In genomic region chrII:13908592-13908991, ce11 we compare ENCODE assay signal across 1 worm cellular context.
TF ChIP-seq lines count a peak whose summit lies in the region.

Gene citk-1 (plus strand): TSS chrII:13908914.

TF ChIP-seq in whole organism, late embryonic, 69 proteins besides CTCF, POLR2A, EP300 and RAD21 (continued from another document):
- no peak for TF ChIP-seq pros-1 (tag; optimal IDR thresholded peaks at IDR 0.05; lab: Kevin White, UChicago)
- TF ChIP-seq hlh-15 (tag; optimal IDR thresholded peaks at IDR 0.05; lab: Kevin White, UChicago): no peak
- no peak for TF ChIP-seq ahr-1 (tag; optimal IDR thresholded peaks at IDR 0.05; lab: Kevin White, UChicago)
- no peak for TF ChIP-seq ttx-3 (tag; optimal IDR thresholded peaks at IDR 0.05; lab: Kevin White, UChicago)
- no peak for TF ChIP-seq syd-9 (tag; optimal IDR thresholded peaks at IDR 0.05; lab: Kevin White, UChicago)
- no peak for TF ChIP-seq sox-2 (GFP tag; IDR thresholded peaks at IDR 0.05; lab: Robert Waterston, UW)
- TF ChIP-seq unc-86 (tag; optimal IDR thresholded peaks at IDR 0.05; lab: Kevin White, UChicago): no peak
- no peak for TF ChIP-seq gmeb-2 (tag; optimal IDR thresholded peaks at IDR 0.05; lab: Kevin White, UChicago)
- no peak for TF ChIP-seq che-1 (tag; optimal IDR thresholded peaks at IDR 0.05; lab: Kevin White, UChicago)
- peak; percentile 6 for TF ChIP-seq sox-4 (tag; optimal IDR thresholded peaks at IDR 0.05; lab: Kevin White, UChicago)
- TF ChIP-seq ceh-30 (tag; optimal IDR thresholded peaks at IDR 0.05; lab: Kevin White, UChicago): no peak
- no peak for TF ChIP-seq npax-4 (tag; optimal IDR thresholded peaks at IDR 0.05; lab: Kevin White, UChicago)
- TF ChIP-seq pag-3 (tag; optimal IDR thresholded peaks at IDR 0.05; lab: Kevin White, UChicago; ENCODE audit: borderline replicate concordance): no peak
- peak; percentile 22 for TF ChIP-seq ceh-34 (tag; optimal IDR thresholded peaks at IDR 0.05; lab: Kevin White, UChicago)
- TF ChIP-seq mec-3 (tag; optimal IDR thresholded peaks at IDR 0.05; lab: Kevin White, UChicago; ENCODE audit: borderline replicate concordance): no peak
- TF ChIP-seq C38D4.7 (GFP tag; optimal IDR thresholded peaks at IDR 0.05; lab: Kevin White, UChicago): no peak
- no peak for TF ChIP-seq lin-11 (tag; optimal IDR thresholded peaks at IDR 0.05; lab: Kevin White, UChicago)
- no peak for TF ChIP-seq ztf-16 (tag; optimal IDR thresholded peaks at IDR 0.05; lab: Kevin White, UChicago)
- no peak for TF ChIP-seq fax-1 (tag; optimal IDR thresholded peaks at IDR 0.05; lab: Kevin White, UChicago)
- TF ChIP-seq ets-4 (tag; optimal IDR thresholded peaks at IDR 0.05; lab: Kevin White, UChicago): no peak
- no peak for TF ChIP-seq hlh-13 (GFP tag; optimal IDR thresholded peaks at IDR 0.05; lab: Kevin White, UChicago)
- TF ChIP-seq ref-2 (tag; optimal IDR thresholded peaks at IDR 0.05; lab: Kevin White, UChicago): peak; percentile 57
- TF ChIP-seq unc-3 (GFP tag; conservative IDR thresholded peaks at IDR 0.05; lab: Robert Waterston, UW): 0 out of 2 replicates have a peak, but pooled peaks have one; percentile 47
- no peak for TF ChIP-seq unc-3 (tag; optimal IDR thresholded peaks at IDR 0.05; lab: Kevin White, UChicago)
- TF ChIP-seq nhr-232 (tag; optimal IDR thresholded peaks at IDR 0.05; lab: Kevin White, UChicago): no peak
- TF ChIP-seq ceh-45 (GFP tag; IDR thresholded peaks at IDR 0.05; lab: Robert Waterston, UW): no peak
- no peak for TF ChIP-seq pax-1 (tag; optimal IDR thresholded peaks at IDR 0.05; lab: Kevin White, UChicago)
- no peak for TF ChIP-seq nhr-11 (tag; optimal IDR thresholded peaks at IDR 0.05; lab: Kevin White, UChicago)
- no peak for TF ChIP-seq C08G9.2 (tag; optimal IDR thresholded peaks at IDR 0.05; lab: Kevin White, UChicago)
- TF ChIP-seq ceh-9 (tag; optimal IDR thresholded peaks at IDR 0.05; lab: Kevin White, UChicago): no peak
- no peak for TF ChIP-seq elt-2 (tag; optimal IDR thresholded peaks at IDR 0.05; lab: Kevin White, UChicago)
- TF ChIP-seq fkh-6 (tag; optimal IDR thresholded peaks at IDR 0.05; lab: Kevin White, UChicago): no peak
- TF ChIP-seq unc-42 (tag; optimal IDR thresholded peaks at IDR 0.05; lab: Kevin White, UChicago): peak; percentile 69
- TF ChIP-seq ceh-22 (tag; optimal IDR thresholded peaks at IDR 0.05; lab: Kevin White, UChicago): no peak
- peak; percentile 19 for TF ChIP-seq ceh-2 (tag; optimal IDR thresholded peaks at IDR 0.05; lab: Kevin White, UChicago)
- no peak for TF ChIP-seq ceh-6 (GFP tag; optimal IDR thresholded peaks at IDR 0.05; lab: Kevin White, UChicago)
- TF ChIP-seq K09A11.1 (tag; optimal IDR thresholded peaks at IDR 0.05; lab: Kevin White, UChicago; ENCODE audit: insufficient read depth): no peak
- no peak for TF ChIP-seq pqm-1 (tag; optimal IDR thresholded peaks at IDR 0.05; lab: Kevin White, UChicago)
- no peak for TF ChIP-seq dmd-4 (tag; optimal IDR thresholded peaks at IDR 0.05; lab: Kevin White, UChicago; ENCODE audit: borderline replicate concordance)
- TF ChIP-seq hlh-30 (tag; optimal IDR thresholded peaks at IDR 0.05; lab: Kevin White, UChicago; ENCODE audit: insufficient read depth): peak; percentile 24
- no peak for TF ChIP-seq F13H6.1 (tag; optimal IDR thresholded peaks at IDR 0.05; lab: Kevin White, UChicago)
TF ChIP-seq in whole organism, late embryonic: peak in this region for 16.
